Fruit fly (Drosophila melanogaster) whole organism, embryonic: Measurements from ENCODE around the gene Tailor.

ENCODE experiments used
- ATbp ChIP-seq: fragments of 200-800 bp; sonication (Bioruptor generic); optimal IDR thresholded peaks from 2 replicates; lab custom pipeline; 2017; ENCODE audit warnings: missing biosample characterization, mild to moderate bottlenecking, missing genetic modification characterization, missing genetic modification reagents
- Aef1 ChIP-seq: fragments of 200-800 bp; sonication (Bioruptor generic); IDR thresholded peaks from 3 replicates; pipeline ENCODE4 v1.3.6; 2022; ENCODE audit warnings: missing biosample characterization, missing genetic modification characterization
- CG10274 ChIP-seq: fragments of 200-800 bp; sonication (Bioruptor generic); optimal IDR thresholded peaks from 3 replicates; lab custom pipeline; 2017; ENCODE audit warnings: missing biosample characterization, mild to moderate bottlenecking, missing genetic modification characterization
- CG12155 ChIP-seq: fragments of 200-800 bp; sonication (Bioruptor generic); optimal IDR thresholded peaks from 3 replicates; lab custom pipeline; 2016; ENCODE audit warnings: missing biosample characterization, missing genetic modification characterization
- CG12236 ChIP-seq: fragments of 200-800 bp; sonication (Bioruptor generic); optimal IDR thresholded peaks from 2 replicates; lab custom pipeline; 2016; ENCODE audit warnings: missing biosample characterization, missing genetic modification characterization
- CG12769 ChIP-seq: fragments of 200-800 bp; sonication (Bioruptor generic); optimal IDR thresholded peaks from 2 replicates; lab custom pipeline; 2019; ENCODE audit warnings: missing biosample characterization, mild to moderate bottlenecking, missing genetic modification characterization, moderate library complexity
- CG13287 ChIP-seq: fragments of 200-800 bp; sonication (Bioruptor generic); IDR thresholded peaks from 2 replicates; pipeline ENCODE4 v1.3.6; 2022; ENCODE audit warnings: missing biosample characterization, missing genetic modification characterization; ENCODE audit not compliant: partially characterized antibody
- CG14014 ChIP-seq: fragments of 200-800 bp; sonication (Bioruptor generic); IDR thresholded peaks from 2 replicates; pipeline ENCODE4 v1.3.6; 2022; ENCODE audit warnings: missing biosample characterization, missing genetic modification characterization
- CG1529 ChIP-seq: fragments of 200-800 bp; sonication (Bioruptor generic); optimal IDR thresholded peaks from 3 replicates; lab custom pipeline; 2018; ENCODE audit warnings: missing biosample characterization, missing genetic modification characterization
- CG15696 ChIP-seq: fragments of 200-800 bp; sonication (Bioruptor generic); optimal IDR thresholded peaks from 2 replicates; lab custom pipeline; 2019; ENCODE audit warnings: missing biosample characterization, mild to moderate bottlenecking, missing genetic modification characterization, moderate library complexity
- CG16779 ChIP-seq: fragments of 200-800 bp; sonication (Bioruptor generic); IDR thresholded peaks from 2 replicates; pipeline ENCODE4 v1.3.6; 2022; ENCODE audit warnings: missing biosample characterization, missing genetic modification characterization
- CG17802 ChIP-seq: fragments of 200-800 bp; sonication (Bioruptor generic); optimal IDR thresholded peaks from 2 replicates; lab custom pipeline; 2018; ENCODE audit warnings: missing biosample characterization, mild to moderate bottlenecking, missing genetic modification characterization, moderate library complexity
- CG31441 ChIP-seq: fragments of 200-800 bp; sonication (Bioruptor generic); IDR thresholded peaks from 2 replicates; pipeline ENCODE4 v1.3.6; 2022; ENCODE audit warnings: missing biosample characterization, missing genetic modification characterization
- CG4360 ChIP-seq: fragments of 200-800 bp; sonication (Bioruptor generic); IDR thresholded peaks from 2 replicates; pipeline ENCODE4 v1.3.6; 2022; ENCODE audit warnings: missing biosample characterization, missing genetic modification characterization
- CG5245 ChIP-seq: fragments of 200-800 bp; sonication (Bioruptor generic); optimal IDR thresholded peaks from 3 replicates; lab custom pipeline; 2016; ENCODE audit warnings: missing biosample characterization, missing genetic modification characterization
- CG6683 ChIP-seq: fragments of 200-800 bp; sonication (Bioruptor generic); optimal IDR thresholded peaks from 2 replicates; lab custom pipeline; 2017; ENCODE audit warnings: missing biosample characterization, mild to moderate bottlenecking, missing genetic modification characterization, missing genetic modification reagents
- CG7556 ChIP-seq: fragments of 200-800 bp; sonication (Bioruptor generic); optimal IDR thresholded peaks from 2 replicates; lab custom pipeline; 2017; ENCODE audit warnings: missing biosample characterization, mild to moderate bottlenecking, missing genetic modification characterization
- CG7987 ChIP-seq: fragments of 200-800 bp; sonication (Bioruptor generic); optimal IDR thresholded peaks from 2 replicates; lab custom pipeline; 2018; ENCODE audit warnings: missing biosample characterization, mild to moderate bottlenecking, missing genetic modification characterization, moderate library complexity
- CG9215 ChIP-seq: fragments of 200-800 bp; sonication (Bioruptor generic); IDR thresholded peaks from 2 replicates; pipeline ENCODE4 v1.3.6; 2022; ENCODE audit warnings: missing biosample characterization, missing genetic modification characterization
- Dad ChIP-seq: fragments of 200-800 bp; sonication (Bioruptor generic); optimal IDR thresholded peaks from 3 replicates; lab custom pipeline; 2016; ENCODE audit warnings: missing biosample characterization, missing genetic modification characterization
- Dref ChIP-seq: fragments of 200-800 bp; sonication (Bioruptor generic); IDR thresholded peaks from 2 replicates; pipeline ENCODE4 v1.3.6; 2022; ENCODE audit warnings: missing biosample characterization, missing genetic modification characterization
- Fer3 ChIP-seq: fragments of 200-800 bp; sonication (Bioruptor generic); optimal IDR thresholded peaks from 2 replicates; lab custom pipeline; 2018; ENCODE audit warnings: missing biosample characterization, mild to moderate bottlenecking, missing genetic modification characterization, moderate library complexity
- H15 ChIP-seq: fragments of 200-800 bp; sonication (Bioruptor generic); IDR thresholded peaks from 3 replicates; pipeline ENCODE4 v1.3.6; 2022; ENCODE audit warnings: missing biosample characterization, missing genetic modification characterization
- HmgZ ChIP-seq: fragments of 200-800 bp; sonication (Bioruptor generic); optimal IDR thresholded peaks from 2 replicates; lab custom pipeline; 2018; ENCODE audit warnings: missing biosample characterization, mild to moderate bottlenecking, missing genetic modification characterization
- Lim3 ChIP-seq: fragments of 200-800 bp; sonication (Bioruptor generic); IDR thresholded peaks from 2 replicates; pipeline ENCODE4 v1.3.6; 2022; ENCODE audit warnings: missing biosample characterization, missing genetic modification characterization
- MESR4 ChIP-seq: fragments of 200-800 bp; sonication (Bioruptor generic); optimal IDR thresholded peaks from 2 replicates; lab custom pipeline; 2018; ENCODE audit warnings: missing biosample characterization, mild to moderate bottlenecking, missing genetic modification characterization, moderate library complexity
- Med ChIP-seq: fragments of 200-800 bp; sonication (Bioruptor generic); peaks from one replicate; lab custom pipeline; 2016; ENCODE audit warnings: missing biosample characterization, missing genetic modification characterization, mild to moderate bottlenecking, inconsistent platforms, moderate library complexity
- Meics ChIP-seq: fragments of 200-800 bp; sonication (Bioruptor generic); optimal IDR thresholded peaks from 2 replicates; lab custom pipeline; 2017; ENCODE audit warnings: missing biosample characterization, mild to moderate bottlenecking, missing genetic modification characterization
- Optix ChIP-seq: fragments of 200-800 bp; sonication (Bioruptor generic); IDR thresholded peaks from 3 replicates; pipeline ENCODE4 v1.3.6; 2022; ENCODE audit warnings: missing biosample characterization, missing genetic modification characterization
- Stat92E ChIP-seq, 3 experiments: fragments of >200 bp in 2 of 3; fragments of 200-800 bp in 1 of 3; sonication (Bioruptor generic) in 1 of 3; optimal IDR thresholded peaks; 2 replicates each; lab custom pipeline; 2017 to 2019; ENCODE audit warnings: missing biosample characterization in 3 of 3, missing genetic modification characterization in 3 of 3, mild to moderate bottlenecking in 1 of 3, moderate library complexity in 1 of 3
- Vsx1 ChIP-seq: fragments of 200-800 bp; sonication (Bioruptor generic); optimal IDR thresholded peaks from 2 replicates; lab custom pipeline; 2017; ENCODE audit warnings: missing biosample characterization, mild to moderate bottlenecking, missing genetic modification characterization, missing genetic modification reagents
- ac ChIP-seq: fragments of 200-800 bp; sonication (Bioruptor generic); optimal IDR thresholded peaks from 3 replicates; lab custom pipeline; 2017; ENCODE audit warnings: missing biosample characterization, mild to moderate bottlenecking, missing genetic modification characterization
- cg ChIP-seq: fragments of 200-800 bp; sonication (Bioruptor generic); optimal IDR thresholded peaks from 3 replicates; lab custom pipeline; 2019; ENCODE audit warnings: missing biosample characterization, mild to moderate bottlenecking, missing genetic modification characterization, moderate library complexity
- ci ChIP-seq: fragments of 200-800 bp; sonication (Bioruptor generic); IDR thresholded peaks from 3 replicates; pipeline ENCODE4 v1.3.6; 2022; ENCODE audit warnings: missing biosample characterization, missing genetic modification characterization
- crc ChIP-seq: fragments of 200-800 bp; sonication (Bioruptor generic); optimal IDR thresholded peaks from 2 replicates; lab custom pipeline; 2016; ENCODE audit warnings: missing biosample characterization, missing genetic modification characterization
- croc ChIP-seq: fragments of 200-800 bp; sonication (Bioruptor generic); conservative IDR thresholded peaks from 3 replicates; pipeline ENCODE4 v1.3.6; 2022; ENCODE audit warnings: missing biosample characterization, missing genetic modification characterization
- emc ChIP-seq: fragments of 200-800 bp; sonication (Bioruptor generic); optimal IDR thresholded peaks from 2 replicates; lab custom pipeline; 2016; ENCODE audit warnings: missing biosample characterization, missing genetic modification characterization
- hkb ChIP-seq, 2 experiments: fragments of 200-800 bp in 1 of 2; fragments of >200 bp in 1 of 2; sonication (Bioruptor generic) in 1 of 2; IDR thresholded peaks in 1 of 2; optimal IDR thresholded peaks in 1 of 2; 2 replicates each; pipeline versions ENCODE4 v1.3.6 to Lab custom; 2017 to 2022; ENCODE audit warnings: missing biosample characterization in 1 of 2, missing genetic modification characterization in 1 of 2
- lab ChIP-seq: fragments of 200-800 bp; sonication (Bioruptor generic); optimal IDR thresholded peaks from 3 replicates; lab custom pipeline; 2017; ENCODE audit warnings: missing biosample characterization, missing genetic modification characterization, mild to moderate bottlenecking, moderate library complexity, missing genetic modification reagents
- maf-S ChIP-seq: fragments of 200-800 bp; sonication (Bioruptor generic); optimal IDR thresholded peaks from 2 replicates; lab custom pipeline; 2016; ENCODE audit warnings: missing biosample characterization, missing genetic modification characterization
- mam ChIP-seq: fragments of 200-800 bp; sonication (Bioruptor generic); optimal IDR thresholded peaks from 3 replicates; lab custom pipeline; 2016; ENCODE audit warnings: missing biosample characterization, missing genetic modification characterization
- org-1 ChIP-seq: fragments of 200-800 bp; sonication (Bioruptor generic); optimal IDR thresholded peaks from 2 replicates; lab custom pipeline; 2017; ENCODE audit warnings: missing biosample characterization, missing genetic modification characterization
- phol ChIP-seq: fragments of 200-800 bp; sonication (Bioruptor generic); optimal IDR thresholded peaks from 3 replicates; lab custom pipeline; 2018; ENCODE audit warnings: missing biosample characterization, mild to moderate bottlenecking, missing genetic modification characterization, moderate library complexity
- seq ChIP-seq: fragments of 200-800 bp; sonication (Bioruptor generic); IDR thresholded peaks from 2 replicates; pipeline ENCODE4 v1.3.6; 2022; ENCODE audit warnings: missing biosample characterization, missing genetic modification characterization
- sna ChIP-seq: fragments of 200-800 bp; sonication (Bioruptor generic); IDR thresholded peaks from 2 replicates; pipeline ENCODE4 v1.3.6; 2022; ENCODE audit warnings: missing biosample characterization, missing genetic modification characterization; ENCODE audit not compliant: partially characterized antibody
- stc ChIP-seq: fragments of 200-800 bp; sonication (Bioruptor generic); IDR thresholded peaks from 2 replicates; pipeline ENCODE4 v1.3.6; 2022; ENCODE audit warnings: missing biosample characterization, missing genetic modification characterization
- sug ChIP-seq: fragments of 200-800 bp; optimal IDR thresholded peaks from 2 replicates; lab custom pipeline; 2019; ENCODE audit warnings: missing biosample characterization, mild to moderate bottlenecking, missing genetic modification characterization, moderate library complexity
- trem ChIP-seq: fragments of 200-800 bp; optimal IDR thresholded peaks from 3 replicates; lab custom pipeline; 2019; ENCODE audit warnings: missing biosample characterization, mild to moderate bottlenecking, missing genetic modification characterization, moderate library complexity

Gene Tailor

DNA sequence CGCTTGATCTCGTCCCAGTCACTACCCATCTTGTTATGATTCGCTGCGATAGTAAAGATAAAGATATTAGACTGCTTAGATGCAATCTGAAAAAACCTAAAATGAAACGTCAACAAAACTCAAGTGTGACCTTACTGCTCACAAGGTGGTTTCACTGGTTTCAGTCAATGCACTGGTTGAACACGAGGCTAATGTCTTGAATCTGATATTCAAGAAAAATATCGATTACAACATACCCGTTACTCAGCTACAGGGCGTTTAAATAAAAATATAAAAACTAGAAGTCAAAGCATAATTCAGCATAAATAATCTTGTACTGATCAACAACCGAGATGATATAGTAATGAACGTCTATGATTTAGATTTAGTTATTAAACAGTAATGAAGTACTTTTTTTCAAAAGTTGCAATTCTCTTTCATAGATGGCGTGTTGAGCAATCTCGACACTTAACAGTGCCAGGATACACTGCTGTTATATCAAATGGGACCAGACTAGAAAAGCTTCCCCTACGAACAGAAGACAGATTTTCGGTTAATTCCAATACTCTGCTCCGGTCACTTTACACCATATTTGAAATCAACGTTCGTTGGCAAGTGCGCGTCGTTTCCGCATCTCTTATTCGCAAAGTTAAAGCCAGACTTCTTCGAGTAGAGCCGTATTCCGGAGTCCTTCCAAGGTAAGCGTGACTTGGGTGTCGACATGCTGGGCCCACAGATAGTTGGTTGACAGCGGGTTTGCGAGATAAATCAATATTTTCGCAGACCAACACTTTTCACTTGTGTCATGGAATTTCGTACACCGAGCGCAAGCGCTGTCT, 11.4 kb downstream of the Tailor start, which contains the start of the genes Ufl1 and CG1943 (continued):
- TF ChIP-seq ci (GFP tag; lab: Robert Waterston, UW) (no peak), mam (GFP tag; lab: Kevin White, UChicago) (no peak), stc (no peak), CG12236 (no peak), CG4360 (GFP tag; lab: Robert Waterston, UW) (no peak), MESR4 (GFP tag; lab: Kevin White, UChicago) (peak; percentile 75), seq (GFP tag; lab: Robert Waterston, UW) (no peak), Vsx1 (no peak), cg (peak; percentile 78), sna (GFP tag; lab: Robert Waterston, UW) (no peak), croc (GFP tag; lab: Robert Waterston, UW) (no peak), Dad (GFP tag; lab: Kevin White, UChicago) (peak; percentile 1), Med (peak; percentile 61), CG12769 (tag; lab: Kevin White, UChicago) (peak; percentile 19), CG17802 (tag; lab: Kevin White, UChicago) (no peak), crc (GFP tag; lab: Kevin White, UChicago) (no peak), Aef1 (no peak), Stat92E (GFP tag; optimal IDR thresholded peaks at IDR 0.05; lab: Kevin White, UChicago) (peak in 1 of 3 experiments; percentile 44), lab (peak; percentile 7), emc (GFP tag; lab: Kevin White, UChicago) (no peak), H15 (GFP tag; lab: Robert Waterston, UW) (no peak), Optix (GFP tag; lab: Robert Waterston, UW) (no peak), hkb (optimal IDR thresholded peaks at IDR 0.05; lab: Kevin White, UChicago) (peak; percentile 49), hkb (GFP tag; IDR thresholded peaks at IDR 0.05; lab: Robert Waterston, UW) (no peak), ATbp (GFP tag; lab: Kevin White, UChicago) (peak; percentile 2)
- TF ChIP-seq, all 482 proteins: peak for 87

DNA sequence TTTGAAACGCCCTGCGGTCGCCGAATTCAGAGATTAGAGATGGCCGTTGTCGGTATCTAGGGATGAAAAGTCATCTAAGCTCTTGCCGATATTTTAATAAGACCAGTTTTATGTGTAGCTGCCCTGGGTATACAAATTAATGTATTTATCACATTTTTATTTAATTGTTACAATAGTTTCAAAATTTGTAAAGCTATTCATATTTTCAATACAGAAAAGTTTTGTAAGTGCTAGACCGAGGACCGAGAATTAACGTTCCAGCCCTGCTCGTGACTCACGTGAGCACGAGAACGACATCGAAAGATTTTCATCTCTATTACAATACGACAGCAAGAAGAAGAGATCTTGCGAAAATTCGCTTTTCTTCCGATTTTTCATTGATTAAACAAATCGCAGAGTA, 18.8 kb downstream of the Tailor start, which contains the start of the genes CG1105 and CG1965:
Gene CG1105, minus strand, starts transcription at position 45 of the 400 bp plus-strand sequence.
Gene CG1965, plus strand, starts transcription at position 310 of the 400 bp plus-strand sequence.
- TF ChIP-seq CG15696 (tag; lab: Kevin White, UChicago), result peak; percentile 96
- peak; percentile 94 for TF ChIP-seq CG9215 (GFP tag; lab: Robert Waterston, UW)
- TF ChIP-seq Meics, result peak; percentile 88
- peak; percentile 85 for TF ChIP-seq CG7556 (GFP tag; lab: Kevin White, UChicago)
- TF ChIP-seq maf-S (GFP tag; lab: Kevin White, UChicago), result peak; percentile 92
- TF ChIP-seq sug (tag; lab: Kevin White, UChicago), result peak; percentile 92
- peak; percentile 65 for TF ChIP-seq ac (GFP tag; lab: Kevin White, UChicago)
- TF ChIP-seq trem, result peak; percentile 95
- peak; percentile 95 for TF ChIP-seq phol
- peak; percentile 100 for TF ChIP-seq CG13287 (GFP tag; lab: Robert Waterston, UW)
- peak; percentile 89 for TF ChIP-seq CG5245
- peak in 1 of 3 experiments; percentile 83 for TF ChIP-seq Stat92E (GFP tag; optimal IDR thresholded peaks at IDR 0.05; lab: Kevin White, UChicago)
- peak; percentile 91 for TF ChIP-seq Fer3 (tag; lab: Kevin White, UChicago)
- peak; percentile 94 for TF ChIP-seq CG12155
- peak; percentile 61 for TF ChIP-seq CG10274
- peak; percentile 96 for TF ChIP-seq HmgZ (tag; lab: Kevin White, UChicago)
- peak; percentile 71 for TF ChIP-seq CG6683 (GFP tag; lab: Kevin White, UChicago)
- peak; percentile 72 for TF ChIP-seq CG16779
- peak; percentile 40; the same call in 1 of the 2 replicates for TF ChIP-seq Lim3 (GFP tag; lab: Robert Waterston, UW)
- TF ChIP-seq CG31441 (GFP tag; lab: Robert Waterston, UW), result peak; percentile 85
- peak; percentile 54 for TF ChIP-seq org-1 (GFP tag; lab: Kevin White, UChicago)
- peak; percentile 78 for TF ChIP-seq Vsx1
- peak; percentile 70 for TF ChIP-seq Dref (GFP tag; lab: Robert Waterston, UW)
- TF ChIP-seq CG1529, result peak; percentile 77
- TF ChIP-seq CG14014 (GFP tag; lab: Robert Waterston, UW), result peak; percentile 92
- TF ChIP-seq CG7987 (GFP tag; lab: Kevin White, UChicago), result peak; percentile 74
